Fruit fly (Drosophila melanogaster): ENCODE data around the gene OXA1L.

dm6 chr3L:10842830-10843229 is 43.4 kb downstream of the OXA1L start:
- TF ChIP-seq CG12219 (GFP tag; optimal IDR thresholded peaks at IDR 0.05) (no peak), HmgZ (tag; optimal IDR thresholded peaks at IDR 0.05) (no peak), ro (GFP tag; IDR thresholded peaks at IDR 0.05) (no peak), CG13894 (tag; optimal IDR thresholded peaks at IDR 0.05) (no peak), shn (GFP tag; optimal IDR thresholded peaks at IDR 0.05) (no peak), wek (GFP tag; optimal IDR thresholded peaks at IDR 0.05) (no peak), sc (optimal IDR thresholded peaks at IDR 0.05) (no peak), sc (GFP tag; optimal IDR thresholded peaks at IDR 0.05) (no peak), Nf-YB (GFP tag; optimal IDR thresholded peaks at IDR 0.05) (no peak), YL-1 (GFP tag; optimal IDR thresholded peaks at IDR 0.05) (no peak), Jarid2 (GFP tag; optimal IDR thresholded peaks at IDR 0.05) (no peak), bbx (GFP tag; IDR thresholded peaks at IDR 0.05; ENCODE audit: partially characterized antibody) (no peak), Max (GFP tag; optimal IDR thresholded peaks at IDR 0.05) (no peak)
